Fruit fly (Drosophila melanogaster) whole organism, embryonic: ENCODE data around the gene dmrt11E.

Experiments used
- B-H2 ChIP-seq: fragments of 200-800 bp; sonication (Bioruptor generic); optimal IDR thresholded peaks from 2 replicates; lab custom pipeline; 2018; ENCODE audit warnings: missing biosample characterization, mild to moderate bottlenecking, missing genetic modification characterization
- C15 ChIP-seq: fragments of 200-800 bp; sonication (Bioruptor generic); IDR thresholded peaks from 3 replicates; pipeline ENCODE4 v1.3.6; 2022; ENCODE audit warnings: missing biosample characterization, missing genetic modification characterization
- CG10321 ChIP-seq: fragments of 200-800 bp; sonication (Bioruptor generic); IDR thresholded peaks from 2 replicates; pipeline ENCODE4 v1.3.6; 2022; ENCODE audit warnings: missing biosample characterization, missing genetic modification characterization
- CG10366 ChIP-seq: fragments of 200-800 bp; sonication (Bioruptor generic); IDR thresholded peaks from 2 replicates; pipeline ENCODE4 v1.3.6; 2022; ENCODE audit warnings: missing biosample characterization, missing genetic modification characterization
- CG10543 ChIP-seq: fragments of 200-800 bp; sonication (Bioruptor generic); optimal IDR thresholded peaks from 3 replicates; lab custom pipeline; 2017; ENCODE audit warnings: missing biosample characterization, mild to moderate bottlenecking, missing genetic modification characterization, moderate library complexity
- CG11723 ChIP-seq: fragments of 200-800 bp; sonication (Bioruptor generic); optimal IDR thresholded peaks from 2 replicates; lab custom pipeline; 2017; ENCODE audit warnings: missing biosample characterization, mild to moderate bottlenecking, missing genetic modification characterization
- CG12155 ChIP-seq: fragments of 200-800 bp; sonication (Bioruptor generic); optimal IDR thresholded peaks from 3 replicates; lab custom pipeline; 2016; ENCODE audit warnings: missing biosample characterization, missing genetic modification characterization
- CG13296 ChIP-seq: fragments of 200-800 bp; sonication (Bioruptor generic); optimal IDR thresholded peaks from 3 replicates; lab custom pipeline; 2018; ENCODE audit warnings: missing biosample characterization, mild to moderate bottlenecking, missing genetic modification characterization
- CG13894 ChIP-seq: fragments of 200-800 bp; sonication (Bioruptor generic); optimal IDR thresholded peaks from 3 replicates; lab custom pipeline; 2018; ENCODE audit warnings: missing biosample characterization, mild to moderate bottlenecking, missing genetic modification characterization, moderate library complexity
- CG1647 ChIP-seq: fragments of 200-800 bp; sonication (Bioruptor generic); optimal IDR thresholded peaks from 3 replicates; lab custom pipeline; 2016; ENCODE audit warnings: missing biosample characterization, missing genetic modification characterization
- CG17186 ChIP-seq: fragments of 200-800 bp; sonication (Bioruptor generic); optimal IDR thresholded peaks from 3 replicates; lab custom pipeline; 2017; ENCODE audit warnings: missing biosample characterization, missing genetic modification reagents, missing genetic modification characterization
- CG18476 ChIP-seq: fragments of 200-800 bp; sonication (Bioruptor generic); optimal IDR thresholded peaks from 2 replicates; lab custom pipeline; 2016; ENCODE audit warnings: missing biosample characterization, mild to moderate bottlenecking, missing genetic modification characterization
- CG2199 ChIP-seq: fragments of 200-800 bp; sonication (Bioruptor generic); IDR thresholded peaks from 3 replicates; pipeline ENCODE4 v1.3.6; 2022; ENCODE audit warnings: missing biosample characterization, missing genetic modification characterization
- CG34224 ChIP-seq: fragments of 200-800 bp; sonication (Bioruptor generic); IDR thresholded peaks from 3 replicates; pipeline ENCODE4 v1.3.6; 2022; ENCODE audit warnings: missing biosample characterization, missing genetic modification characterization; ENCODE audit not compliant: partially characterized antibody
- CG34376 ChIP-seq: fragments of 200-800 bp; sonication (Bioruptor generic); optimal IDR thresholded peaks from 2 replicates; lab custom pipeline; 2018; ENCODE audit warnings: missing biosample characterization, mild to moderate bottlenecking, missing genetic modification characterization
- CG4360 ChIP-seq: fragments of 200-800 bp; sonication (Bioruptor generic); IDR thresholded peaks from 2 replicates; pipeline ENCODE4 v1.3.6; 2022; ENCODE audit warnings: missing biosample characterization, missing genetic modification characterization
- CG4707 ChIP-seq: fragments of 200-800 bp; sonication (Bioruptor generic); optimal IDR thresholded peaks from 2 replicates; lab custom pipeline; 2018; ENCODE audit warnings: missing biosample characterization, mild to moderate bottlenecking, missing genetic modification characterization, moderate library complexity
- CG6791 ChIP-seq: fragments of 200-800 bp; sonication (Bioruptor generic); IDR thresholded peaks from 3 replicates; pipeline ENCODE4 v1.3.6; 2022; ENCODE audit warnings: missing biosample characterization, missing genetic modification characterization; ENCODE audit not compliant: partially characterized antibody
- CG7987 ChIP-seq: fragments of 200-800 bp; sonication (Bioruptor generic); optimal IDR thresholded peaks from 2 replicates; lab custom pipeline; 2018; ENCODE audit warnings: missing biosample characterization, mild to moderate bottlenecking, missing genetic modification characterization, moderate library complexity
- CG8359 ChIP-seq: fragments of 200-800 bp; sonication (Bioruptor generic); optimal IDR thresholded peaks from 2 replicates; lab custom pipeline; 2017; ENCODE audit warnings: missing biosample characterization, mild to moderate bottlenecking, missing genetic modification characterization, borderline replicate concordance
- Dbx ChIP-seq: fragments of 200-800 bp; sonication (Bioruptor generic); IDR thresholded peaks from 3 replicates; pipeline ENCODE4 v1.3.6; 2022; ENCODE audit warnings: missing biosample characterization, missing genetic modification characterization
- Deaf1 ChIP-seq: fragments of 200-800 bp; optimal IDR thresholded peaks from 3 replicates; lab custom pipeline; 2019; ENCODE audit warnings: missing biosample characterization, mild to moderate bottlenecking, missing genetic modification characterization, moderate library complexity
- GATAe ChIP-seq: fragments of 200-800 bp; sonication (Bioruptor generic); conservative IDR thresholded peaks from 2 replicates; pipeline ENCODE4 v1.3.6; 2022; ENCODE audit warnings: missing biosample characterization, missing genetic modification characterization
- Hey ChIP-seq: fragments of 200-800 bp; sonication (Bioruptor generic); optimal IDR thresholded peaks from 3 replicates; lab custom pipeline; 2018; ENCODE audit warnings: missing biosample characterization, mild to moderate bottlenecking, missing genetic modification characterization
- Hr3 ChIP-seq: fragments of 200-800 bp; sonication (Bioruptor generic); optimal IDR thresholded peaks from 3 replicates; lab custom pipeline; 2016; ENCODE audit warnings: missing biosample characterization, missing genetic modification characterization
- NC2β ChIP-seq: fragments of 200-800 bp; sonication (Bioruptor generic); optimal IDR thresholded peaks from 2 replicates; lab custom pipeline; 2016; ENCODE audit warnings: missing biosample characterization, missing genetic modification characterization
- Nf-YC ChIP-seq: fragments of 200-800 bp; optimal IDR thresholded peaks from 3 replicates; lab custom pipeline; 2019; ENCODE audit warnings: missing biosample characterization, mild to moderate bottlenecking, missing genetic modification characterization, moderate library complexity
- Oaz ChIP-seq: fragments of 200-800 bp; sonication (Bioruptor generic); IDR thresholded peaks from 2 replicates; pipeline ENCODE4 v1.3.6; 2022; ENCODE audit warnings: missing biosample characterization, missing genetic modification characterization
- ara ChIP-seq: fragments of 200-800 bp; sonication (Bioruptor generic); IDR thresholded peaks from 2 replicates; pipeline ENCODE4 v1.3.6; 2022; ENCODE audit warnings: missing biosample characterization, missing genetic modification characterization
- ato ChIP-seq: fragments of 200-800 bp; sonication (Bioruptor generic); IDR thresholded peaks from 2 replicates; pipeline ENCODE4 v1.3.6; 2022; ENCODE audit warnings: missing biosample characterization, missing genetic modification characterization; ENCODE audit not compliant: partially characterized antibody
- bowl ChIP-seq: fragments of 200-800 bp; sonication (Bioruptor generic); IDR thresholded peaks from 2 replicates; pipeline ENCODE4 v1.3.6; 2022; ENCODE audit warnings: missing biosample characterization, missing genetic modification characterization
- br ChIP-seq: fragments of >200 bp; optimal IDR thresholded peaks from 2 replicates; lab custom pipeline; 2017
- chinmo ChIP-seq: fragments of 200-800 bp; sonication (Bioruptor generic); IDR thresholded peaks from 4 replicates; pipeline ENCODE4 v1.3.6; 2022; ENCODE audit warnings: missing biosample characterization, missing genetic modification characterization; ENCODE audit not compliant: partially characterized antibody
- ci ChIP-seq: fragments of 200-800 bp; sonication (Bioruptor generic); IDR thresholded peaks from 3 replicates; pipeline ENCODE4 v1.3.6; 2022; ENCODE audit warnings: missing biosample characterization, missing genetic modification characterization
- danr ChIP-seq: fragments of 200-800 bp; sonication (Bioruptor generic); IDR thresholded peaks from 2 replicates; pipeline ENCODE4 v1.3.6; 2022; ENCODE audit warnings: missing biosample characterization, missing genetic modification characterization
- dmrt11E ChIP-seq: fragments of 200-800 bp; sonication (Bioruptor generic); optimal IDR thresholded peaks from 3 replicates; lab custom pipeline; 2018; ENCODE audit warnings: missing biosample characterization, mild to moderate bottlenecking, missing genetic modification characterization, moderate library complexity
- exex ChIP-seq: fragments of 200-800 bp; sonication (Bioruptor generic); optimal IDR thresholded peaks from 4 replicates; lab custom pipeline; 2018; ENCODE audit warnings: missing biosample characterization, mild to moderate bottlenecking, missing genetic modification characterization, moderate library complexity
- fd64A ChIP-seq: fragments of 200-800 bp; sonication (Bioruptor generic); optimal IDR thresholded peaks from 3 replicates; lab custom pipeline; 2018; ENCODE audit warnings: missing biosample characterization, mild to moderate bottlenecking, missing genetic modification characterization
- insv ChIP-seq, 2 experiments: fragments of 200-800 bp; sonication (Bioruptor generic); optimal IDR thresholded peaks; 3 replicates each; lab custom pipeline; 2016 to 2018; ENCODE audit warnings: missing biosample characterization in 2 of 2, missing genetic modification characterization in 2 of 2
- kni ChIP-seq: fragments of 200-800 bp; sonication (Bioruptor generic); optimal IDR thresholded peaks from 3 replicates; lab custom pipeline; 2017; ENCODE audit warnings: mild to moderate bottlenecking, missing biosample characterization, missing genetic modification reagents, missing genetic modification characterization
- lab ChIP-seq: fragments of 200-800 bp; sonication (Bioruptor generic); optimal IDR thresholded peaks from 3 replicates; lab custom pipeline; 2017; ENCODE audit warnings: missing biosample characterization, missing genetic modification characterization, mild to moderate bottlenecking, moderate library complexity, missing genetic modification reagents
- mirr ChIP-seq: fragments of 200-800 bp; sonication (Bioruptor generic); optimal IDR thresholded peaks from 3 replicates; lab custom pipeline; 2018; ENCODE audit warnings: missing biosample characterization, mild to moderate bottlenecking, missing genetic modification characterization
- nau ChIP-seq: fragments of 200-800 bp; sonication (Bioruptor generic); optimal IDR thresholded peaks from 3 replicates; lab custom pipeline; 2017; ENCODE audit warnings: missing biosample characterization, mild to moderate bottlenecking, missing genetic modification characterization, missing genetic modification reagents
- repo ChIP-seq: fragments of 200-800 bp; sonication (Bioruptor generic); optimal IDR thresholded peaks from 2 replicates; lab custom pipeline; 2016; ENCODE audit warnings: missing biosample characterization, missing genetic modification characterization
- sd ChIP-seq: fragments of 200-800 bp; sonication (Bioruptor generic); optimal IDR thresholded peaks from 3 replicates; lab custom pipeline; 2018; ENCODE audit warnings: missing biosample characterization, mild to moderate bottlenecking, missing genetic modification characterization, moderate library complexity
- sima ChIP-seq: fragments of 200-800 bp; sonication (Bioruptor generic); optimal IDR thresholded peaks from 2 replicates; lab custom pipeline; 2016; ENCODE audit warnings: missing biosample characterization, missing genetic modification characterization
- so ChIP-seq: fragments of 200-800 bp; sonication (Bioruptor generic); IDR thresholded peaks from 3 replicates; pipeline ENCODE4 v1.3.6; 2022; ENCODE audit warnings: missing biosample characterization, missing genetic modification characterization
- sug ChIP-seq: fragments of 200-800 bp; optimal IDR thresholded peaks from 2 replicates; lab custom pipeline; 2019; ENCODE audit warnings: missing biosample characterization, mild to moderate bottlenecking, missing genetic modification characterization, moderate library complexity

Gene dmrt11E

DNA sequence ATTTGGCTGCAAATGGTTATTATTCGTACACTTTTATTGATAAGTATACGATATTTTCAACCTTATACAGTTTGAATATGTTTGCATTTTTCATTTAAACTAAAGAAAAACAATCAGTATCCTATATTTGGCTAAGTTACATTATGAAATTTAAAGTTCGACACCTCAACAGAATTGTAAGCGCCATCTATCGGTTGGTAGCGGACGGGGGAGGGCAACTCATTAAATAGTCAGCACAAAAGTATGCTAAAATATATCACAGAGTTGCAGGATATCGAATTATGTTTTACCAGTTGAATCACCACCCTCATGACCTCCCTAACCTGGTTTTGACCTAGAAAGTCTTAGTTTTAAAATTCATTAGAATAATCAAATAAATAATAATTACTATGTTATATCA, 33.3 kb downstream of the dmrt11E start (continued):
- TF ChIP-seq ato (GFP tag; lab: Robert Waterston, UW) (no peak), CG18476 (no peak), CG7987 (GFP tag; lab: Kevin White, UChicago) (peak; percentile 1), dmrt11E (tag; lab: Kevin White, UChicago) (no peak), Nf-YC (no peak), Hr3 (no peak), nau (no peak), CG17186 (GFP tag; lab: Kevin White, UChicago) (no peak), lab (GFP tag; lab: Kevin White, UChicago) (peak; percentile 9), repo (GFP tag; lab: Kevin White, UChicago) (no peak)

- TF ChIP-seq CG12155 (GFP tag; lab: Kevin White, UChicago) (no peak), CG10321 (GFP tag; lab: Robert Waterston, UW) (no peak), Dbx (GFP tag; lab: Robert Waterston, UW) (no peak), CG4707 (no peak), CG8359 (no peak), C15 (GFP tag; lab: Robert Waterston, UW) (no peak), danr (no peak), bowl (GFP tag; lab: Robert Waterston, UW) (no peak), br (lab: Kevin White, UChicago) (no peak), Oaz (GFP tag; lab: Robert Waterston, UW) (no peak), CG1647 (GFP tag; lab: Kevin White, UChicago) (no peak), so (no peak)
- TF ChIP-seq, all 482 proteins: peak for 0
Observed at dm6 chrX:13402763-13403162, 34.8 kb downstream of the dmrt11E start, which contains the start of gene CG12725. Gene CG12725, minus strand, starts transcription at chrX:13402863.

dm6 chrX:13403553-13403952, 35.6 kb downstream of the dmrt11E start:
- no peak for TF ChIP-seq kni (GFP tag; lab: Kevin White, UChicago)
- TF ChIP-seq sima (GFP tag; lab: Kevin White, UChicago): no peak
- TF ChIP-seq CG13894 (tag; lab: Kevin White, UChicago): peak; percentile 68
- peak; percentile 79 for TF ChIP-seq CG10543
- TF ChIP-seq GATAe (GFP tag; lab: Robert Waterston, UW): peak; percentile 55
- TF ChIP-seq chinmo (GFP tag; lab: Robert Waterston, UW): 0 out of 4 replicates have a peak, but pooled peaks have one; percentile 8
- no peak for TF ChIP-seq CG10366 (GFP tag; lab: Robert Waterston, UW)
- TF ChIP-seq CG34376 (GFP tag; lab: Kevin White, UChicago): peak; percentile 90
- peak in 1 of 2 experiments; percentile 33 for TF ChIP-seq insv (GFP tag; optimal IDR thresholded peaks at IDR 0.05; lab: Kevin White, UChicago)
- no peak for TF ChIP-seq C15 (GFP tag; lab: Robert Waterston, UW)
- peak; percentile 32 for TF ChIP-seq CG13296 (GFP tag; lab: Kevin White, UChicago)
- peak; percentile 81 for TF ChIP-seq sug (tag; lab: Kevin White, UChicago)
- TF ChIP-seq mirr (GFP tag; lab: Kevin White, UChicago): peak; percentile 87
- 0 out of 2 replicates have a peak, but pooled peaks have one; percentile 24 for TF ChIP-seq ara (GFP tag; lab: Robert Waterston, UW)
- peak; percentile 99 for TF ChIP-seq exex (tag; lab: Kevin White, UChicago)
- TF ChIP-seq ci (GFP tag; lab: Robert Waterston, UW): 0 out of 3 replicates have a peak, but pooled peaks have one; percentile 7
- peak; percentile 22 for TF ChIP-seq Deaf1 (tag; lab: Kevin White, UChicago)
- TF ChIP-seq CG34224 (GFP tag; lab: Robert Waterston, UW): no peak
- no peak for TF ChIP-seq bowl (GFP tag; lab: Robert Waterston, UW)
- peak; percentile 70 for TF ChIP-seq sd (tag; lab: Kevin White, UChicago)
- TF ChIP-seq B-H2 (GFP tag; lab: Kevin White, UChicago): peak; percentile 32
- TF ChIP-seq Hey (tag; lab: Kevin White, UChicago): peak; percentile 55
- peak; percentile 26; the same call in 1 of the 2 replicates for TF ChIP-seq CG4360 (GFP tag; lab: Robert Waterston, UW)
- peak; percentile 26 for TF ChIP-seq fd64A (GFP tag; lab: Kevin White, UChicago)
- no peak for TF ChIP-seq CG1647 (GFP tag; lab: Kevin White, UChicago)
- TF ChIP-seq NC2β (GFP tag; lab: Kevin White, UChicago): no peak
- TF ChIP-seq CG11723: no peak
- 0 out of 3 replicates have a peak, but pooled peaks have one; percentile 24 for TF ChIP-seq CG2199 (GFP tag; lab: Robert Waterston, UW)
- no peak for TF ChIP-seq CG6791 (GFP tag; lab: Robert Waterston, UW)
